Worm (Caenorhabditis elegans): ENCODE data around the gene R02F11.3.

- TF ChIP-seq nhr-12 (tag; optimal IDR thresholded peaks at IDR 0.05) (no peak), bed-3 (GFP tag; optimal IDR thresholded peaks at IDR 0.05) (no peak), ztf-11 (tag; optimal IDR thresholded peaks at IDR 0.05) (no peak), unc-62 (GFP tag; optimal IDR thresholded peaks at IDR 0.05) (no peak), lin-32 (GFP tag; optimal IDR thresholded peaks at IDR 0.05) (no peak), snpc-4 (tag; optimal IDR thresholded peaks at IDR 0.05) (no peak), nhr-28 (tag; optimal IDR thresholded peaks at IDR 0.05) (no peak), nhr-76 (tag; optimal IDR thresholded peaks at IDR 0.05) (no peak), mab-5 (tag; optimal IDR thresholded peaks at IDR 0.05) (no peak), nhr-237 (tag; optimal IDR thresholded peaks at IDR 0.05) (no peak)
These were observed 28.5 kb upstream of the R02F11.3 start, which contains the start of gene C37H5.14 for ce11 chrV:4834277-4834676.
